Worm (Caenorhabditis elegans) whole organism, L1 larva: Measurements from ENCODE around the gene EGAP2.2.

ENCODE experiments used
- C16A3.4 ChIP-seq: fragments of 150-350 bp; optimal IDR thresholded peaks from 2 replicates; lab custom pipeline; 2014; ENCODE audit warnings: missing biosample characterization, missing genetic modification characterization
- C34B4.2 ChIP-seq: sonication (generic microtip); optimal IDR thresholded peaks from 2 replicates; lab custom pipeline; 2017; ENCODE audit warnings: mild to moderate bottlenecking, missing genetic modification characterization, missing compliant biosample characterization
- F16B12.6 ChIP-seq: fragments of 150-350 bp; optimal IDR thresholded peaks from 2 replicates; lab custom pipeline; 2014; ENCODE audit warnings: missing biosample characterization, missing genetic modification characterization
- aly-2 ChIP-seq: fragments of 150-350 bp; optimal IDR thresholded peaks from 2 replicates; lab custom pipeline; 2014; ENCODE audit warnings: missing biosample characterization, missing genetic modification characterization
- blmp-1 ChIP-seq: fragments of 150-350 bp; optimal IDR thresholded peaks from 2 replicates; lab custom pipeline; 2014; ENCODE audit warnings: missing biosample characterization, missing genetic modification characterization
- ceh-63 ChIP-seq: fragments of 200-800 bp; sonication (Bioruptor generic); optimal IDR thresholded peaks from 2 replicates; lab custom pipeline; 2018; ENCODE audit warnings: mild to moderate bottlenecking, missing genetic modification characterization, missing compliant biosample characterization
- ces-1 ChIP-seq: fragments of 150-350 bp; optimal IDR thresholded peaks from 2 replicates; lab custom pipeline; 2014; ENCODE audit warnings: missing biosample characterization, missing genetic modification reagents, missing genetic modification characterization
- dsc-1 ChIP-seq: sonication (generic microtip); optimal IDR thresholded peaks from 2 replicates; lab custom pipeline; 2016; ENCODE audit warnings: mild to moderate bottlenecking, missing genetic modification characterization, missing compliant biosample characterization
- efl-1 ChIP-seq, 4 experiments: fragments of 150-350 bp; optimal IDR thresholded peaks in 3 of 4; peaks in 1 of 4; 1 replicate in 1 of 4; 2 replicates in 3 of 4; lab custom pipeline; 2014; ENCODE audit warnings: missing biosample characterization in 2 of 4, missing genetic modification characterization in 2 of 4, missing genetic modification reagents in 2 of 4
- elt-2 ChIP-seq: sonication (generic microtip); optimal IDR thresholded peaks from 2 replicates; lab custom pipeline; 2016; ENCODE audit warnings: missing genetic modification characterization, mild to moderate bottlenecking, inconsistent platforms, missing compliant biosample characterization, missing genetic modification reagents
- elt-3 ChIP-seq, 6 experiments: fragments of 150-350 bp in 1 of 6; sonication (generic microtip); optimal IDR thresholded peaks; 2 replicates each; lab custom pipeline; 2017 to 2018; ENCODE audit warnings: missing biosample characterization in 6 of 6, missing genetic modification characterization in 6 of 6, inconsistent platforms in 1 of 6
- ets-5 ChIP-seq: fragments of 200-800 bp; sonication (Bioruptor generic); IDR thresholded peaks from 2 replicates; pipeline ENCODE4 v1.3.6; 2022; ENCODE audit warnings: missing genetic modification characterization, missing compliant biosample characterization
- fkh-4 ChIP-seq: sonication (generic microtip); optimal IDR thresholded peaks from 2 replicates; lab custom pipeline; 2016; ENCODE audit warnings: missing compliant biosample characterization, missing genetic modification characterization, borderline replicate concordance
- fkh-8 ChIP-seq: sonication (generic microtip); optimal IDR thresholded peaks from 2 replicates; lab custom pipeline; 2016; ENCODE audit warnings: mild to moderate bottlenecking, missing genetic modification characterization, missing compliant biosample characterization
- fos-1 ChIP-seq: fragments of 150-350 bp; optimal IDR thresholded peaks from 2 replicates; lab custom pipeline; 2014; ENCODE audit warnings: missing biosample characterization, missing genetic modification characterization
- hpl-2 ChIP-seq: fragments of 150-350 bp; optimal IDR thresholded peaks from 2 replicates; lab custom pipeline; 2014; ENCODE audit warnings: missing biosample characterization, missing genetic modification reagents, missing genetic modification characterization
- lin-14 ChIP-seq: fragments of 200-800 bp; sonication (Bioruptor generic); optimal IDR thresholded peaks from 2 replicates; lab custom pipeline; 2018; ENCODE audit warnings: mild to moderate bottlenecking, missing genetic modification characterization, moderate library complexity, missing compliant biosample characterization
- lin-35 ChIP-seq, 2 experiments: fragments of 150-350 bp; optimal IDR thresholded peaks; 2 replicates each; lab custom pipeline; 2014; ENCODE audit warnings: missing biosample characterization in 2 of 2, missing genetic modification characterization in 2 of 2, missing genetic modification reagents in 2 of 2
- lin-39 ChIP-seq: fragments of 150-350 bp; optimal IDR thresholded peaks from 2 replicates; lab custom pipeline; 2014; ENCODE audit warnings: missing biosample characterization, missing genetic modification reagents, missing genetic modification characterization
- lsy-2 ChIP-seq, 2 experiments: fragments of 150-350 bp; optimal IDR thresholded peaks; 2 replicates each; lab custom pipeline; 2014; ENCODE audit warnings: missing biosample characterization in 2 of 2, missing genetic modification characterization in 2 of 2
- mab-9 ChIP-seq: fragments of 200-800 bp; sonication (Bioruptor generic); IDR thresholded peaks from 2 replicates; pipeline ENCODE4 v1.3.6; 2022; ENCODE audit warnings: missing genetic modification reagents, missing genetic modification characterization, missing compliant biosample characterization
- mef-2 ChIP-seq: fragments of 150-350 bp; optimal IDR thresholded peaks from 2 replicates; lab custom pipeline; 2014; ENCODE audit warnings: missing biosample characterization, missing genetic modification characterization
- mep-1 ChIP-seq: fragments of 150-350 bp; optimal IDR thresholded peaks from 2 replicates; lab custom pipeline; 2014; ENCODE audit warnings: missing biosample characterization, missing genetic modification characterization
- nhr-11 ChIP-seq: fragments of 150-350 bp; optimal IDR thresholded peaks from 2 replicates; lab custom pipeline; 2014; ENCODE audit warnings: missing biosample characterization, missing genetic modification characterization
- nhr-12 ChIP-seq: sonication (generic microtip); optimal IDR thresholded peaks from 2 replicates; lab custom pipeline; 2017; ENCODE audit warnings: missing biosample characterization, missing genetic modification characterization
- nhr-19 ChIP-seq: fragments of 200-800 bp; sonication (Bioruptor generic); conservative IDR thresholded peaks from 2 replicates; pipeline ENCODE4 v1.3.6; 2022; ENCODE audit warnings: missing genetic modification characterization, missing compliant biosample characterization
- nhr-237 ChIP-seq: fragments of 150-350 bp; optimal IDR thresholded peaks from 2 replicates; lab custom pipeline; 2014; ENCODE audit warnings: missing biosample characterization, missing genetic modification characterization
- nhr-28 ChIP-seq: fragments of 150-350 bp; optimal IDR thresholded peaks from 2 replicates; lab custom pipeline; 2014; ENCODE audit warnings: missing biosample characterization, missing genetic modification characterization
- nhr-71 ChIP-seq: sonication (generic microtip); optimal IDR thresholded peaks from 2 replicates; lab custom pipeline; 2016; ENCODE audit warnings: mild to moderate bottlenecking, missing genetic modification characterization, moderate library complexity, missing compliant biosample characterization
- nhr-85 ChIP-seq: sonication (generic microtip); peaks from one replicate; lab custom pipeline; 2016; ENCODE audit warnings: missing genetic modification characterization, inconsistent platforms, missing compliant biosample characterization
- nhr-90 ChIP-seq: sonication (generic microtip); optimal IDR thresholded peaks from 2 replicates; lab custom pipeline; 2016; ENCODE audit warnings: mild to moderate bottlenecking, missing genetic modification characterization, missing compliant biosample characterization; ENCODE audit not compliant: poor library complexity
- pag-3 ChIP-seq: sonication (generic microtip); optimal IDR thresholded peaks from 2 replicates; lab custom pipeline; 2017; ENCODE audit warnings: missing genetic modification characterization, mild to moderate bottlenecking, missing compliant biosample characterization, antibody characterized with exemption, borderline replicate concordance; ENCODE audit not compliant: insufficient read depth
- pqm-1 ChIP-seq: sonication (generic microtip); optimal IDR thresholded peaks from 3 replicates; lab custom pipeline; 2017; ENCODE audit warnings: missing biosample characterization, missing genetic modification characterization
- rnt-1 ChIP-seq: sonication (generic microtip); optimal IDR thresholded peaks from 2 replicates; lab custom pipeline; 2016; ENCODE audit warnings: mild to moderate bottlenecking, missing genetic modification characterization, moderate library complexity, missing compliant biosample characterization
- skn-1 ChIP-seq: fragments of 150-350 bp; optimal IDR thresholded peaks from 2 replicates; lab custom pipeline; 2014; ENCODE audit warnings: missing biosample characterization, missing genetic modification characterization
- snu-23 ChIP-seq: sonication (generic microtip); optimal IDR thresholded peaks from 2 replicates; lab custom pipeline; 2016; ENCODE audit warnings: missing genetic modification characterization, missing compliant biosample characterization
- sup-37 ChIP-seq: fragments of 200-800 bp; sonication (Bioruptor generic); optimal IDR thresholded peaks from 2 replicates; lab custom pipeline; 2018; ENCODE audit warnings: mild to moderate bottlenecking, missing genetic modification characterization, missing compliant biosample characterization
- tbx-2 ChIP-seq: sonication (generic microtip); optimal IDR thresholded peaks from 2 replicates; lab custom pipeline; 2016; ENCODE audit warnings: missing genetic modification characterization, missing compliant biosample characterization
- tlp-1 ChIP-seq: fragments of 150-350 bp; optimal IDR thresholded peaks from 2 replicates; lab custom pipeline; 2014; ENCODE audit warnings: missing biosample characterization, missing genetic modification characterization
- unc-130 ChIP-seq: fragments of 150-350 bp; optimal IDR thresholded peaks from 2 replicates; lab custom pipeline; 2017; ENCODE audit warnings: missing biosample characterization, missing genetic modification characterization, inconsistent platforms
- unc-30 ChIP-seq: sonication (generic microtip); optimal IDR thresholded peaks from 2 replicates; lab custom pipeline; 2017; ENCODE audit warnings: missing biosample characterization, missing genetic modification characterization
- unc-86 ChIP-seq: sonication (generic microtip); optimal IDR thresholded peaks from 2 replicates; lab custom pipeline; 2016; ENCODE audit warnings: missing genetic modification characterization, missing compliant biosample characterization
- unc-98 ChIP-seq: fragments of 200-800 bp; sonication (Bioruptor generic); IDR thresholded peaks from 2 replicates; pipeline ENCODE4 v1.3.6; 2022; ENCODE audit warnings: missing genetic modification characterization, missing compliant biosample characterization
- vab-15 ChIP-seq: sonication (generic microtip); optimal IDR thresholded peaks from 2 replicates; lab custom pipeline; 2017; ENCODE audit warnings: missing genotype, mild to moderate bottlenecking, missing genetic modification characterization, missing compliant biosample characterization
- xbp-1 ChIP-seq: sonication (generic microtip); optimal IDR thresholded peaks from 2 replicates; lab custom pipeline; 2016; ENCODE audit warnings: missing genetic modification characterization, missing compliant biosample characterization
- ztf-11 ChIP-seq, 2 experiments: sonication (generic microtip); optimal IDR thresholded peaks; 2 replicates each; lab custom pipeline; 2016 to 2017; ENCODE audit warnings: missing genetic modification characterization in 2 of 2, missing biosample characterization in 1 of 2, missing compliant biosample characterization in 1 of 2
- ztf-4 ChIP-seq: fragments of 150-350 bp; optimal IDR thresholded peaks from 2 replicates; lab custom pipeline; 2014; ENCODE audit warnings: missing biosample characterization, missing genetic modification characterization

The EGAP2.2 gene

ce11 chrII:5218349-5218748 lies 11.3 kb upstream of the EGAP2.2 start:
- TF ChIP-seq ztf-11 (tag; optimal IDR thresholded peaks at IDR 0.05; lab: Kevin White, UChicago) = no peak
- TF ChIP-seq efl-1 (optimal IDR thresholded peaks at IDR 0.05; lab: Kevin White, UChicago) = no peak
- TF ChIP-seq efl-1 (GFP tag; optimal IDR thresholded peaks at IDR 0.05 in 1 of 2; lab: Kevin White, UChicago) = peak in 1 of 2 experiments; percentile 58
- no peak for TF ChIP-seq tlp-1 (tag; lab: Kevin White, UChicago)
- no peak for TF ChIP-seq nhr-90 (tag; lab: Kevin White, UChicago)
- no peak for TF ChIP-seq unc-130 (tag; lab: Kevin White, UChicago)
- TF ChIP-seq fkh-8 (tag; lab: Kevin White, UChicago) = no peak

DNA sequence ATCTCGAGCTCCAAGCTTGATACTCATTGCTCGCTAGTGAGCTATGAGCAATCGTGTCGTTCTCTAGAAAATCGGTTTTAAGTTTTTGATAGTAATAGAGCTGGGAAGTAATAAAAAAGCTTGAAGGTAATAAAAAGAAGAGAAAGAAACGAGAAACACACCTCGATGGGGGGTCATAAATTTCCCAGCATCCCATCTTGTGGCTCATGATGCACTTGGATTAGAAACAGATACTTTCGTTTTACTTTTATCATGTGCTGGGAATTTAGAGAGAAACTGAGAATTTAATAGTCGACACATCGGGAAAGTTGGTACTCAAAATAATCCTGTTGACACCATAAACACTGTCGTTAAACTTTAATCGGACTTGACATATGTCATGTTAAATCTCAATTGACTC lies 9.0 kb upstream of the EGAP2.2 start:
- TF ChIP-seq nhr-12 (tag; lab: Kevin White, UChicago) (no peak), ets-5 (GFP tag; lab: Robert Waterston, UW) (no peak), nhr-19 (GFP tag; lab: Robert Waterston, UW) (no peak), fkh-4 (tag; lab: Kevin White, UChicago) (peak; percentile 73), efl-1 (optimal IDR thresholded peaks at IDR 0.05; lab: Kevin White, UChicago) (no peak), efl-1 (GFP tag; optimal IDR thresholded peaks at IDR 0.05 in 1 of 2; lab: Kevin White, UChicago) (no peak), lsy-2 (tag; optimal IDR thresholded peaks at IDR 0.05; lab: Kevin White, UChicago) (peak in 1 of 2 experiments; percentile 19), vab-15 (tag; lab: Kevin White, UChicago) (no peak), unc-130 (tag; lab: Kevin White, UChicago) (peak; percentile 16), dsc-1 (peak; percentile 96), elt-2 (tag; lab: Kevin White, UChicago) (no peak), skn-1 (tag; lab: Kevin White, UChicago) (no peak), snu-23 (peak; percentile 16), mep-1 (no peak), ces-1 (no peak), unc-98 (no peak), nhr-85 (tag; lab: Kevin White, UChicago) (no peak), lin-35 (GFP tag; optimal IDR thresholded peaks at IDR 0.05; lab: Kevin White, UChicago) (no peak), fos-1 (tag; lab: Kevin White, UChicago) (no peak), aly-2 (tag; lab: Kevin White, UChicago) (no peak), pag-3 (tag; lab: Kevin White, UChicago) (no peak), F16B12.6 (tag; lab: Kevin White, UChicago) (no peak), nhr-28 (tag; lab: Kevin White, UChicago) (no peak), C16A3.4 (tag; lab: Kevin White, UChicago) (peak; percentile 2), nhr-237 (tag; lab: Kevin White, UChicago) (no peak), mef-2 (tag; lab: Kevin White, UChicago) (no peak), mab-9 (GFP tag; lab: Robert Waterston, UW) (no peak), unc-86 (tag; lab: Kevin White, UChicago) (no peak), ceh-63 (GFP tag; lab: Kevin White, UChicago) (no peak), lin-39 (tag; lab: Kevin White, UChicago) (no peak), lin-14 (GFP tag; lab: Kevin White, UChicago) (no peak), xbp-1 (tag; lab: Kevin White, UChicago) (no peak), elt-3 (tag; optimal IDR thresholded peaks at IDR 0.05; lab: Kevin White, UChicago) (no peak), fkh-8 (tag; lab: Kevin White, UChicago) (no peak), sup-37 (no peak), pqm-1 (tag; lab: Kevin White, UChicago) (no peak), tbx-2 (tag; lab: Kevin White, UChicago) (no peak), hpl-2 (GFP tag; lab: Kevin White, UChicago) (no peak), unc-30 (tag; lab: Kevin White, UChicago) (no peak), nhr-11 (tag; lab: Kevin White, UChicago) (no peak), blmp-1 (no peak), C34B4.2 (tag; lab: Kevin White, UChicago) (no peak), nhr-71 (peak; percentile 36), ztf-4 (tag; lab: Kevin White, UChicago) (no peak), rnt-1 (tag; lab: Kevin White, UChicago) (peak; percentile 65)
